Fruit fly (Drosophila melanogaster) whole organism, embryonic: Measurements from ENCODE around the gene CG11095.

ENCODE experiments used
- B-H2 ChIP-seq: fragments of 200-800 bp; sonication (Bioruptor generic); optimal IDR thresholded peaks from 2 replicates; lab custom pipeline; 2018; ENCODE audit warnings: missing biosample characterization, mild to moderate bottlenecking, missing genetic modification characterization
- BtbVII ChIP-seq: fragments of 200-800 bp; sonication (Bioruptor generic); optimal IDR thresholded peaks from 3 replicates; lab custom pipeline; 2017; ENCODE audit warnings: missing biosample characterization, mild to moderate bottlenecking, missing genetic modification characterization
- CG1024 ChIP-seq: fragments of 200-800 bp; sonication (Bioruptor generic); IDR thresholded peaks from 2 replicates; pipeline ENCODE4 v1.3.6; 2022; ENCODE audit warnings: missing biosample characterization, missing genetic modification characterization
- CG10267 ChIP-seq: fragments of 200-800 bp; sonication (Bioruptor generic); optimal IDR thresholded peaks from 2 replicates; lab custom pipeline; 2018; ENCODE audit warnings: missing biosample characterization, mild to moderate bottlenecking, missing genetic modification characterization, moderate library complexity
- CG10565 ChIP-seq: fragments of 200-800 bp; sonication (Bioruptor generic); optimal IDR thresholded peaks from 3 replicates; lab custom pipeline; 2016; ENCODE audit warnings: missing biosample characterization, mild to moderate bottlenecking, missing genetic modification characterization
- CG11504 ChIP-seq: fragments of 200-800 bp; sonication (Bioruptor generic); optimal IDR thresholded peaks from 3 replicates; lab custom pipeline; 2019; ENCODE audit warnings: missing biosample characterization, mild to moderate bottlenecking, missing genetic modification characterization, moderate library complexity
- CG11695 ChIP-seq: fragments of 200-800 bp; sonication (Bioruptor generic); IDR thresholded peaks from 3 replicates; pipeline ENCODE4 v1.3.6; 2022; ENCODE audit warnings: missing biosample characterization, missing genetic modification characterization
- CG13296 ChIP-seq: fragments of 200-800 bp; sonication (Bioruptor generic); optimal IDR thresholded peaks from 3 replicates; lab custom pipeline; 2018; ENCODE audit warnings: missing biosample characterization, mild to moderate bottlenecking, missing genetic modification characterization
- CG16779 ChIP-seq: fragments of 200-800 bp; sonication (Bioruptor generic); IDR thresholded peaks from 2 replicates; pipeline ENCODE4 v1.3.6; 2022; ENCODE audit warnings: missing biosample characterization, missing genetic modification characterization
- CG18011 ChIP-seq: fragments of 200-800 bp; sonication (Bioruptor generic); optimal IDR thresholded peaks from 2 replicates; lab custom pipeline; 2017; ENCODE audit warnings: missing biosample characterization, missing genetic modification characterization, mild to moderate bottlenecking, moderate library complexity, missing genotype
- CG18599 ChIP-seq: fragments of 200-800 bp; sonication (Bioruptor generic); optimal IDR thresholded peaks from 3 replicates; lab custom pipeline; 2017; ENCODE audit warnings: missing biosample characterization, missing genetic modification characterization, mild to moderate bottlenecking, moderate library complexity, missing genetic modification reagents
- CG2199 ChIP-seq: fragments of 200-800 bp; sonication (Bioruptor generic); IDR thresholded peaks from 3 replicates; pipeline ENCODE4 v1.3.6; 2022; ENCODE audit warnings: missing biosample characterization, missing genetic modification characterization
- CG2712 ChIP-seq: fragments of 200-800 bp; optimal IDR thresholded peaks from 3 replicates; lab custom pipeline; 2019; ENCODE audit warnings: missing biosample characterization, mild to moderate bottlenecking, missing genetic modification characterization, moderate library complexity
- CG4617 ChIP-seq: fragments of 200-800 bp; sonication (Bioruptor generic); optimal IDR thresholded peaks from 3 replicates; lab custom pipeline; 2016; ENCODE audit warnings: missing biosample characterization, missing genetic modification characterization, borderline replicate concordance
- CG6791 ChIP-seq: fragments of 200-800 bp; sonication (Bioruptor generic); IDR thresholded peaks from 3 replicates; pipeline ENCODE4 v1.3.6; 2022; ENCODE audit warnings: missing biosample characterization, missing genetic modification characterization; ENCODE audit not compliant: partially characterized antibody
- CG7745 ChIP-seq: fragments of 200-800 bp; sonication (Bioruptor generic); optimal IDR thresholded peaks from 2 replicates; lab custom pipeline; 2018; ENCODE audit warnings: missing biosample characterization, mild to moderate bottlenecking, missing genetic modification characterization, moderate library complexity
- CG7839 ChIP-seq: fragments of 200-800 bp; sonication (Bioruptor generic); optimal IDR thresholded peaks from 3 replicates; lab custom pipeline; 2018; ENCODE audit warnings: missing biosample characterization, mild to moderate bottlenecking, missing genetic modification characterization, moderate library complexity
- CG7963 ChIP-seq: fragments of 200-800 bp; sonication (Bioruptor generic); IDR thresholded peaks from 3 replicates; pipeline ENCODE4 v1.3.6; 2022; ENCODE audit warnings: missing biosample characterization, missing genetic modification characterization; ENCODE audit not compliant: partially characterized antibody
- CG8281 ChIP-seq: fragments of 200-800 bp; sonication (Bioruptor generic); optimal IDR thresholded peaks from 2 replicates; lab custom pipeline; 2018; ENCODE audit warnings: missing biosample characterization, mild to moderate bottlenecking, missing genetic modification characterization, moderate library complexity
- CG8924 ChIP-seq: fragments of 200-800 bp; optimal IDR thresholded peaks from 3 replicates; lab custom pipeline; 2019; ENCODE audit warnings: missing biosample characterization, mild to moderate bottlenecking, missing genetic modification characterization, moderate library complexity
- CG9797 ChIP-seq: fragments of 200-800 bp; sonication (Bioruptor generic); optimal IDR thresholded peaks from 3 replicates; lab custom pipeline; 2018; ENCODE audit warnings: missing biosample characterization, mild to moderate bottlenecking, missing genetic modification characterization
- CTCF ChIP-seq: fragments of 200-800 bp; sonication (Bioruptor generic); optimal IDR thresholded peaks from 2 replicates; lab custom pipeline; 2017; ENCODE audit warnings: missing biosample characterization, mild to moderate bottlenecking, missing genetic modification characterization, moderate library complexity
- Chrac-16 ChIP-seq: fragments of 200-800 bp; sonication (Bioruptor generic); optimal IDR thresholded peaks from 3 replicates; lab custom pipeline; 2016; ENCODE audit warnings: missing biosample characterization, missing genetic modification characterization
- MTF-1 ChIP-seq: fragments of 200-800 bp; sonication (Bioruptor generic); optimal IDR thresholded peaks from 2 replicates; lab custom pipeline; 2018; ENCODE audit warnings: missing biosample characterization, mild to moderate bottlenecking, missing genetic modification characterization, borderline replicate concordance
- Nf-YB ChIP-seq: fragments of 200-800 bp; sonication (Bioruptor generic); optimal IDR thresholded peaks from 3 replicates; lab custom pipeline; 2019; ENCODE audit warnings: missing biosample characterization, mild to moderate bottlenecking, missing genetic modification characterization, moderate library complexity
- Oli ChIP-seq: fragments of 200-800 bp; sonication (Bioruptor generic); optimal IDR thresholded peaks from 2 replicates; lab custom pipeline; 2018; ENCODE audit warnings: missing biosample characterization, mild to moderate bottlenecking, missing genetic modification characterization, moderate library complexity
- Rfx ChIP-seq: fragments of 200-800 bp; sonication (Bioruptor generic); IDR thresholded peaks from 2 replicates; pipeline ENCODE4 v1.3.6; 2022; ENCODE audit warnings: missing biosample characterization, missing genetic modification characterization
- Sox102F ChIP-seq: fragments of 200-800 bp; sonication (Bioruptor generic); optimal IDR thresholded peaks from 2 replicates; lab custom pipeline; 2018; ENCODE audit warnings: missing biosample characterization, mild to moderate bottlenecking, missing genetic modification characterization, moderate library complexity
- Xbp1 ChIP-seq: fragments of 200-800 bp; sonication (Bioruptor generic); optimal IDR thresholded peaks from 3 replicates; lab custom pipeline; 2016; ENCODE audit warnings: missing biosample characterization, mild to moderate bottlenecking, missing genetic modification characterization
- az2 ChIP-seq: fragments of 200-800 bp; sonication (Bioruptor generic); optimal IDR thresholded peaks from 3 replicates; lab custom pipeline; 2016; ENCODE audit warnings: missing biosample characterization, missing genetic modification characterization
- dmrt99B ChIP-seq: fragments of 200-800 bp; sonication (Bioruptor generic); optimal IDR thresholded peaks from 2 replicates; lab custom pipeline; 2018; ENCODE audit warnings: missing biosample characterization, mild to moderate bottlenecking, missing genetic modification characterization, moderate library complexity
- emc ChIP-seq: fragments of 200-800 bp; sonication (Bioruptor generic); optimal IDR thresholded peaks from 2 replicates; lab custom pipeline; 2016; ENCODE audit warnings: missing biosample characterization, missing genetic modification characterization
- fu2 ChIP-seq: fragments of 200-800 bp; sonication (Bioruptor generic); optimal IDR thresholded peaks from 2 replicates; lab custom pipeline; 2016; ENCODE audit warnings: missing biosample characterization, missing genetic modification characterization
- gem ChIP-seq: fragments of 200-800 bp; sonication (Bioruptor generic); optimal IDR thresholded peaks from 2 replicates; lab custom pipeline; 2019; ENCODE audit warnings: missing biosample characterization, mild to moderate bottlenecking, missing genetic modification characterization, moderate library complexity
- gt ChIP-seq: fragments of 200-800 bp; sonication (Bioruptor generic); IDR thresholded peaks from 2 replicates; pipeline ENCODE4 v1.3.6; 2022; ENCODE audit warnings: missing biosample characterization, missing genetic modification characterization
- inv ChIP-seq: fragments of 200-800 bp; sonication (Bioruptor generic); IDR thresholded peaks from 2 replicates; pipeline ENCODE4 v1.3.6; 2022; ENCODE audit warnings: missing biosample characterization, missing genetic modification characterization; ENCODE audit not compliant: partially characterized antibody
- jing ChIP-seq: fragments of 200-800 bp; sonication (Bioruptor generic); optimal IDR thresholded peaks from 2 replicates; lab custom pipeline; 2018; ENCODE audit warnings: missing biosample characterization, mild to moderate bottlenecking, missing genetic modification characterization
- lola ChIP-seq, 3 experiments: fragments of >200 bp in 2 of 3; fragments of 200-800 bp in 1 of 3; sonication (Bioruptor generic) in 1 of 3; optimal IDR thresholded peaks; 2 replicates each; lab custom pipeline; 2017 to 2019; ENCODE audit warnings: missing biosample characterization in 3 of 3, missing genetic modification characterization in 3 of 3, mild to moderate bottlenecking in 1 of 3, moderate library complexity in 1 of 3
- onecut ChIP-seq: fragments of 200-800 bp; sonication (Bioruptor generic); IDR thresholded peaks from 2 replicates; pipeline ENCODE4 v1.3.6; 2022; ENCODE audit warnings: missing biosample characterization, missing genetic modification characterization
- peb ChIP-seq: fragments of 200-800 bp; sonication (Bioruptor generic); IDR thresholded peaks from 2 replicates; pipeline ENCODE4 v1.3.6; 2022; ENCODE audit warnings: missing biosample characterization, missing genetic modification characterization
- pho ChIP-seq: fragments of 200-800 bp; sonication (Bioruptor generic); optimal IDR thresholded peaks from 2 replicates; lab custom pipeline; 2016; ENCODE audit warnings: missing biosample characterization, missing genetic modification characterization
- row ChIP-seq: fragments of 200-800 bp; sonication (Bioruptor generic); IDR thresholded peaks from 3 replicates; pipeline ENCODE4 v1.3.6; 2022; ENCODE audit warnings: missing biosample characterization, missing genetic modification characterization
- sens-2 ChIP-seq: fragments of 200-800 bp; sonication (Bioruptor generic); IDR thresholded peaks from 2 replicates; pipeline ENCODE4 v1.3.6; 2022; ENCODE audit warnings: missing biosample characterization, missing genetic modification characterization
- sqz ChIP-seq: fragments of 200-800 bp; sonication (Bioruptor generic); optimal IDR thresholded peaks from 3 replicates; lab custom pipeline; 2018; ENCODE audit warnings: missing biosample characterization, mild to moderate bottlenecking, missing genetic modification characterization
- tgo ChIP-seq: fragments of 200-800 bp; sonication (Bioruptor generic); IDR thresholded peaks from 3 replicates; pipeline ENCODE4 v1.3.6; 2022; ENCODE audit warnings: missing biosample characterization, missing genetic modification characterization
- tna ChIP-seq: fragments of 200-800 bp; sonication (Bioruptor generic); IDR thresholded peaks from 2 replicates; pipeline ENCODE4 v1.3.6; 2022; ENCODE audit warnings: missing biosample characterization, missing genetic modification characterization; ENCODE audit not compliant: partially characterized antibody
- ttk ChIP-seq: fragments of 200-800 bp; sonication (Bioruptor generic); IDR thresholded peaks from 2 replicates; pipeline ENCODE4 v2.1.2; 2022; ENCODE audit warnings: missing biosample characterization, missing genetic modification characterization
- vvl ChIP-seq: fragments of 200-800 bp; sonication (Bioruptor generic); IDR thresholded peaks from 2 replicates; pipeline ENCODE4 v1.3.6; 2022; ENCODE audit warnings: missing biosample characterization, missing genetic modification characterization
- z ChIP-seq: fragments of 200-800 bp; sonication (Bioruptor generic); IDR thresholded peaks from 3 replicates; pipeline ENCODE4 v1.3.6; 2022; ENCODE audit warnings: missing biosample characterization, missing genetic modification characterization
- zf30C ChIP-seq: fragments of 200-800 bp; sonication (Bioruptor generic); optimal IDR thresholded peaks from 3 replicates; lab custom pipeline; 2018; ENCODE audit warnings: missing biosample characterization, mild to moderate bottlenecking, missing genetic modification characterization

Gene CG11095

dm6 chrX:13787282-13787850 lies 24.1 kb upstream of the CG11095 start (continued):
- TF ChIP-seq lola (GFP tag; optimal IDR thresholded peaks at IDR 0.05; lab: Kevin White, UChicago): peak in 1 of 3 experiments; percentile 10
- peak; percentile 6 for TF ChIP-seq dmrt99B
- TF ChIP-seq CG11504: peak; percentile 36
- peak; percentile 8 for TF ChIP-seq Oli
- no peak for TF ChIP-seq B-H2 (GFP tag; lab: Kevin White, UChicago)
- no peak for TF ChIP-seq jing (GFP tag; lab: Kevin White, UChicago)
- no peak for TF ChIP-seq Sox102F
- peak; percentile 32 for TF ChIP-seq gem
- TF ChIP-seq CG10565 (GFP tag; lab: Kevin White, UChicago): no peak
- no peak for TF ChIP-seq gt (GFP tag; lab: Robert Waterston, UW)
- TF ChIP-seq CG6791 (GFP tag; lab: Robert Waterston, UW): peak; percentile 74
- no peak for TF ChIP-seq pho (GFP tag; lab: Kevin White, UChicago)
- no peak for TF ChIP-seq CG13296
- no peak for TF ChIP-seq CG8924
- TF ChIP-seq az2: no peak
- TF ChIP-seq zf30C (GFP tag; lab: Kevin White, UChicago): peak; percentile 22
- no peak for TF ChIP-seq CG1024 (GFP tag; lab: Robert Waterston, UW)
- TF ChIP-seq Chrac-16 (GFP tag; lab: Kevin White, UChicago): no peak
- peak; percentile 47; the same call in 2 of the 3 replicates for TF ChIP-seq row (GFP tag; lab: Robert Waterston, UW)
- no peak for TF ChIP-seq CG4617 (GFP tag; lab: Kevin White, UChicago)
- TF ChIP-seq Rfx (GFP tag; lab: Robert Waterston, UW): no peak
- no peak for TF ChIP-seq CG8281 (tag; lab: Kevin White, UChicago)
- 0 out of 2 replicates have a peak, but pooled peaks have one; percentile 4 for TF ChIP-seq onecut (GFP tag; lab: Robert Waterston, UW)
- TF ChIP-seq emc (GFP tag; lab: Kevin White, UChicago): no peak
- TF ChIP-seq tna (GFP tag; lab: Robert Waterston, UW): no peak
- TF ChIP-seq CG16779 (GFP tag; lab: Robert Waterston, UW): no peak
- no peak for TF ChIP-seq CG18599 (GFP tag; lab: Kevin White, UChicago)
- no peak for TF ChIP-seq fu2 (GFP tag; lab: Kevin White, UChicago)
- TF ChIP-seq CG18011 (GFP tag; lab: Kevin White, UChicago): no peak
- TF ChIP-seq MTF-1 (GFP tag; lab: Kevin White, UChicago): no peak
- no peak for TF ChIP-seq ttk
- no peak for TF ChIP-seq Xbp1
- TF ChIP-seq CG7963: peak; percentile 31; the same call in 1 of the 3 replicates
- no peak for TF ChIP-seq CTCF (GFP tag; lab: Kevin White, UChicago)
- TF ChIP-seq CG9797 (GFP tag; lab: Kevin White, UChicago): no peak
- no peak for TF ChIP-seq z (GFP tag; lab: Robert Waterston, UW)
- TF ChIP-seq vvl (GFP tag; lab: Robert Waterston, UW): no peak
- TF ChIP-seq CG2199 (GFP tag; lab: Robert Waterston, UW): no peak
- no peak for TF ChIP-seq inv
- no peak for TF ChIP-seq CG10267 (tag; lab: Kevin White, UChicago)
- TF ChIP-seq Nf-YB: no peak
- TF ChIP-seq sens-2 (GFP tag; lab: Robert Waterston, UW): no peak
- TF ChIP-seq peb (GFP tag; lab: Robert Waterston, UW): no peak
- no peak for TF ChIP-seq tgo (GFP tag; lab: Robert Waterston, UW)
- TF ChIP-seq CG7839 (tag; lab: Kevin White, UChicago): peak; percentile 20
- TF ChIP-seq CG7745: no peak
- no peak for TF ChIP-seq BtbVII (GFP tag; lab: Kevin White, UChicago)
- no peak for TF ChIP-seq sqz
- no peak for TF ChIP-seq CG11695 (GFP tag; lab: Robert Waterston, UW)
- TF ChIP-seq CG2712 (tag; lab: Kevin White, UChicago): peak; percentile 24
